Worm (Caenorhabditis elegans) whole organism, L1 larva: ENCODE measurements around the gene col-81.

Experiments
- blmp-1 ChIP-seq: fragments of 150-350 bp; optimal IDR thresholded peaks from 2 replicates; lab custom pipeline; 2014; ENCODE audit warnings: missing biosample characterization, missing genetic modification characterization
- ceh-8 ChIP-seq: fragments of 200-800 bp; sonication (Bioruptor generic); optimal IDR thresholded peaks from 2 replicates; lab custom pipeline; 2018; ENCODE audit warnings: mild to moderate bottlenecking, missing genetic modification characterization, moderate library complexity, missing compliant biosample characterization
- ces-1 ChIP-seq: fragments of 150-350 bp; optimal IDR thresholded peaks from 2 replicates; lab custom pipeline; 2014; ENCODE audit warnings: missing biosample characterization, missing genetic modification reagents, missing genetic modification characterization
- egl-27 ChIP-seq, 2 experiments: fragments of 150-350 bp in 1 of 2; sonication (generic microtip); optimal IDR thresholded peaks; 3 replicates each; lab custom pipeline; 2017 to 2018; ENCODE audit warnings: missing biosample characterization in 2 of 2, missing genetic modification characterization in 2 of 2, missing genetic modification reagents in 2 of 2
- lin-35 ChIP-seq, 2 experiments: fragments of 150-350 bp; optimal IDR thresholded peaks; 2 replicates each; lab custom pipeline; 2014; ENCODE audit warnings: missing biosample characterization in 2 of 2, missing genetic modification characterization in 2 of 2, missing genetic modification reagents in 2 of 2
- nhr-12 ChIP-seq: sonication (generic microtip); optimal IDR thresholded peaks from 2 replicates; lab custom pipeline; 2017; ENCODE audit warnings: missing biosample characterization, missing genetic modification characterization
- nhr-47 ChIP-seq: sonication (generic microtip); optimal IDR thresholded peaks from 2 replicates; lab custom pipeline; 2016; ENCODE audit warnings: mild to moderate bottlenecking, missing genetic modification characterization, moderate library complexity, missing compliant biosample characterization
- pqm-1 ChIP-seq: sonication (generic microtip); optimal IDR thresholded peaks from 3 replicates; lab custom pipeline; 2017; ENCODE audit warnings: missing biosample characterization, missing genetic modification characterization
- snpc-4 ChIP-seq: fragments of 150-350 bp; optimal IDR thresholded peaks from 2 replicates; lab custom pipeline; 2014; ENCODE audit warnings: missing biosample characterization, missing genetic modification characterization
- unc-62 ChIP-seq: fragments of 150-350 bp; optimal IDR thresholded peaks from 2 replicates; lab custom pipeline; 2014; ENCODE audit warnings: missing biosample characterization, missing genetic modification reagents, missing genetic modification characterization
- zag-1 ChIP-seq: fragments of 150-350 bp; optimal IDR thresholded peaks from 2 replicates; lab custom pipeline; 2014; ENCODE audit warnings: missing biosample characterization, missing genetic modification characterization

ce11 chrII:11015734-11016133 lies 2.2 kb upstream of the col-81 start:
- TF ChIP-seq nhr-12 (no peak), pqm-1 (tag; lab: Kevin White, UChicago) (no peak), nhr-47 (tag; lab: Kevin White, UChicago) (no peak), blmp-1 (tag; lab: Kevin White, UChicago) (no peak), snpc-4 (tag; lab: Kevin White, UChicago) (no peak), ceh-8 (GFP tag; lab: Kevin White, UChicago) (peak; percentile 84), unc-62 (GFP tag; lab: Kevin White, UChicago) (no peak), egl-27 (tag; optimal IDR thresholded peaks at IDR 0.05; lab: Kevin White, UChicago) (no peak), ces-1 (GFP tag; lab: Kevin White, UChicago) (no peak), zag-1 (no peak), lin-35 (GFP tag; optimal IDR thresholded peaks at IDR 0.05; lab: Kevin White, UChicago) (no peak)
